Worm (Caenorhabditis elegans): ENCODE results near the gene F41G3.3.

Gene F41G3.3

DNA sequence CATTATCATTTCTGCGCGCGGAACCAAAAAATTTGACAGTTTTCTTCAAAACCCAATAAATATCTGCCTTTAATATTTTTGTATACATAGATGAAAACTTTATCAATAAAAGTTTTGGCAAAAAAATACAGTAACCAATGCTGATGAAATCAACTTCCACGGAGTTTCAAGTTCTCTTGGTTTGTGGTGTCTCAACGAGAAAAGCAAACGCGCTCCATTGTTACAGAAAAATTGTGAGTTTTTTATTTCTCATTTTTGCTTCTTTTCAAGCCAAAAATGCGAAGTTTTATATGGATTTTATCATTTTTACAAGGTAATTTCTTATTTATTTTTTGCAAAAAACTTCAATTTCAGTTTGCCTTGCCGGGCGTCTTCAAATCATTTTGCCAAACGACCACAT lies 21.7 kb upstream of the F41G3.3 start, which contains the start of gene T14B4.3:
Gene T14B4.3 (plus strand): TSS at position 264 of the 400 bp plus-strand sequence.
- TF ChIP-seq unc-62 (GFP tag; optimal IDR thresholded peaks at IDR 0.05) = no peak

DNA sequence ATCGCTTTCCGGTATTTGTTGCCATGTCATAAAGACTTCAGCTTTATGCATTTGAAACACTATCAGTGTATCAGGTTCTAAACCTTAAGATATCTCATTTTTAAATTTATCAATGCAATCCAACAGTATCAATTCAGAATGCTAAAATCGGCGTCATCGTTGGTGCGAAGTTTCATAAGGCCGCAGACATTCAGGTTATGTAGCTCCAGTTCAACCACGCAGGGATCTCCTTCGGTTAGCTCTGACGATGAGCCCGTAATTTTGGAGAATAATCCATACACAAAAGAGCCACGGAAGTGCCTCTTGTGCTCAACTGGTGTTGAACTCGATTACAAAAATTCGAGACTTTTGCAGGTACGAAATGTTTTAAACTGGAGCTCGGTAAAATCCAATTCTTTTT lies 20.3 kb upstream of the F41G3.3 start, which contains the start of gene mrps-18.C:
Gene mrps-18.C (plus strand): TSS at position 138 of the 400 bp plus-strand sequence.
- no peak for TF ChIP-seq unc-62 (GFP tag; optimal IDR thresholded peaks at IDR 0.05)

DNA sequence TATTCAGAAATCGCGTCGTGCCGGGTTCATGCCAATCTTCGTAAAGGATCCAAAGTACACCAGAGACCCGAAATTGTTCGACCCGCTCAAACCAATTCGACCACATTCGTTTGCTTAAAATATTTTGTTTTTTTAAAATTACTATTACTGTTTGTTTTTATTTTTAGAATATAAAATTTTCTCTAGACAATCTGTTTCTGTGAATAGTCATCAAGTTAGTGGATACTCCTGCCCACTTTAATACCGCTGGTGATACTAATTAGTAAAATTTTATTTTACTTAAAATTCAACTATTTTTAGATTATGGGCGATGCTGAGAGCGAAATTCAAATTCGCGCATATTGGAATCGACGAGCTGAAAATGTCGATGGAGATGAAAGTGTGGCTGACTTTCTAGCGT lies 19.7 kb upstream of the F41G3.3 start, which contains the start of gene T14B4.1:
Gene T14B4.1 (plus strand): TSS at position 301 of the 400 bp plus-strand sequence.
- no peak for TF ChIP-seq unc-62 (GFP tag; optimal IDR thresholded peaks at IDR 0.05)

DNA sequence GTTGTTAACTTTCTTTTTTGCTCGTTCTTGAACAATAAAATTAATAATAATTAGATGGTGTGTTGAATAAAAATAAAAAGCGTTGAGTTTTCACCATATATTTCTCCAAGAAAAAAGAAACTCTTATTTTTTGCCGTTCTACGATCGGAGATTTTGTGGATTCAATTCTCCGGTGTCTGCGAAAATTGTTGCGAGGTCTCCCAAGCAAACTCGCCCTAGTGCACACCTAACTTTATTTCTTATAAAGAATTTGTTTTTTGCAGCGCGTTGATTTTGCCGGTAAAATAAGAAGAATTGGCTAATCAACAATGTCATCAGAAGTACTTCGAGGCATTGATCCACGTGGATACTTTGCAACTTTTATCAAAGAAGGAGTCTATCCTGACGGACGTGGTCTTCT lies 14.9 kb upstream of the F41G3.3 start, which contains the start of gene exos-8:
Gene exos-8 (plus strand): TSS at position 264 of the 400 bp plus-strand sequence.
- TF ChIP-seq unc-62 (GFP tag; optimal IDR thresholded peaks at IDR 0.05) = no peak

DNA sequence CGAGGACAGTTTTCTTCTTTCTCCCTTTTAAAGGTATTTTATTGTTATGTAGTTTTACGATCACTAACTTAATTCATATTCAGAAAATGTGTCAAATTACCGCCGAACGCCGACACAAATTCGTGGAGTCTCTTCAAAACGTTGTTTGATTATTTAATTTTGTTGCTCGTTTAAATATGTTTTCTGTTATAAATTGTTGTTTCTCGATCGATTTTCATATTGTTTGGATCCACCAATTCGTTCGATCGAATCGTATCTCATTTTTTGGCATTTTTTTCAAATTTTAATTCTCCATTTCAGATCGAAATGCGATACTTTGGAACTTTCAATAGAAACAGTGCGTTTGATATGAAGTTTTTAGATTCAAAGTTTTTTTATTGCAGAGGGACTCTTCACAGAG lies 13.7 kb upstream of the F41G3.3 start, which contains the start of gene F41G3.6:
Gene F41G3.6 (plus strand): TSS at position 301 of the 400 bp plus-strand sequence.
- no peak for TF ChIP-seq unc-62 (GFP tag; optimal IDR thresholded peaks at IDR 0.05)

DNA sequence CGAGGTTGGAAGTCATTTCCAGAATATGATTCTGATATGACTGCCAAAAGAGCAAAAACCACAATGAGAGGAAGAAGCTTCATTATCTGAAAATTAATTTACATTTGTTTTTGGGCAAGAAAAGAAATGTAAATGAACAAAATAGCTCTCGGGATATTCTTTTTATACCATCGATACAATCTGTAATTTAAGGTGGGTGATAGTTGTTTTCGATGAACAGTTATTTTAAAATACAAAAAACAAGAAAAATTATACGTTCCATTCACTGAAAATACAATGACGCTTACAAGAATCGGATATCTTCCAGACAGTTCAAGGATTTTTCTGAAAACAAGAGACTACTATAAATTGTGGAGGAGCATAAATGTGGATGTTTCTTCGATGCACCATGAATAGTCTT lies 11.7 kb upstream of the F41G3.3 start, which contains the start of gene ins-15:
Gene ins-15 (minus strand): TSS at position 101 of the 400 bp plus-strand sequence.
- TF ChIP-seq unc-62 (GFP tag; optimal IDR thresholded peaks at IDR 0.05) = no peak

DNA sequence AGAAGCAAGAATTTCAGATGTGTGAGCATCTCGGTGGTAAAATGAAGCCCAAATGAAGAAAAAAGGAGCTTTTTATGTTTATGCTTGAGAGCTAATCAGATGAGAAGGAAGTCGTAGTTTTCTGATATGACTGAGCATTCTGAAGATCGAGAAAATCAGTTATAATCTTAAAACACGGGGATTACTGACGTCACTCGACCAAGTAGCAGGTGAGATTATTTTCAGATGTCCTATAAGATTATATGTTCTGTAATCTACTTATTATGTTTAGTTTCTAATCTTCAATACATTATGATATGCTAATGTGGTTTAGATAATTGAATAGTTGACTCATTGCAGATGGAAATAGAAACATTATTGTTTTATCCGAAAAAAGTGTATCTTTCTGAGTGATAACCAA lies 10.5 kb upstream of the F41G3.3 start, which contains the start of gene ins-14:
Gene ins-14 (minus strand): TSS at position 32 of the 400 bp plus-strand sequence.
- no peak for TF ChIP-seq unc-62 (GFP tag; optimal IDR thresholded peaks at IDR 0.05)

DNA sequence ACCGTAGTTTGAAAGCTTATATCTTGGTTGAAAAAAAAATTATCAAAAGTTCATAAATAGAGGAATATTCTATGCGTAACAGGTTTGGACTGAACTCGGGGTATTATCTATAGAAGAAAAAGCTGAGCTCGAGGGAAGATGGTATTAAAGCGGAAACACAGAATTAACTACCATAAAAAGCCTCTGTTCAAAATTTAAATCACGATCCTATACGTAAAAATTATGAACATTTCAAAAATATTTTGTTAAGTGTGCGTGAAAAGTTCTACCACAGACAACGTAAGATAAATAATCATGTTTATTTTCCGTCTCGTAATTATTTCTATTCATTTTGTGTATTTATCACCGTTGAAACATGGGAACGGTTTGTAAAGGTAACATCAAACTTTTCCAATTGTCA lies 9.9 kb upstream of the F41G3.3 start, which contains the start of gene F41G3.5:
Gene F41G3.5 (plus strand): TSS at position 301 of the 400 bp plus-strand sequence.
- no peak for TF ChIP-seq unc-62 (GFP tag; optimal IDR thresholded peaks at IDR 0.05)

DNA sequence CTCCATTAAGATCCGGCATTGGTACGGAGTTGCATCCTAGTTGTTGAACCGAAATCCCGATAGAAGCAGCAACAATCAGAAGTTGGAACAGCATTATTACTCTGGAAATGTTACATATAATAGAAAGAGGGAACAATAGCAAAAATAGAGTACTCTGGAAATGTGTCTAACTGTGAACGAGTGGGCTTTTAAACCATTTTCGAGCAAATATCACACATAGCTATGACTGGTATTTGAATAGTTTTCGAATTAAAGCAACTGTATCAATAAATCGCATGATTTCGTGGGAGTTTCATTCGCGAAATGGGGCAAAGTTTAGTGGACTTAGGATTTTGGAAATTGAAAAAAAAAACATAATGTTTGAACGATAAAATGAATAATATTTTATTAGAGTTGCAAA lies 6.9 kb upstream of the F41G3.3 start, which contains the start of gene F41G3.10:
Gene F41G3.10 (minus strand): TSS at position 101 of the 400 bp plus-strand sequence.
- no peak for TF ChIP-seq unc-62 (GFP tag; optimal IDR thresholded peaks at IDR 0.05)

DNA sequence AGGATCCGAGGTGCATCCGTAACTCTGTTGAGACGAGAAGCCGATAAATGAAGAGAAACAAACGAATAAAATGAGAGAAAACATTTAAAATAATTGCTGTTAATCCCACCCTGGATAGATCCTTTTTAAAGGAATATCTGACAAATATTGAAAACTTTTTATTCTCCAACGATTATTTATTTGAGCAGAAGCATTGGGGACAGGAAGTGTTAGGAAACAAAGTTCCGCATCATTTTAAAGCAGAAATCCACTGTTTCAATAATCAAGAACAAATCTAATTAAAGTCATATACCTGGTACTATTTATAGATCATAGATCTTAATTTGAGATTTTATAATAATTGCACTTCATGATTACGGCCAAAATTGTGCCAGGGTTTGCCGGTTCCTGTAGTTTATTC lies 5.4 kb upstream of the F41G3.3 start, which contains the start of gene F41G3.20:
Gene F41G3.20 (minus strand): TSS at position 101 of the 400 bp plus-strand sequence.
- TF ChIP-seq unc-62 (GFP tag; optimal IDR thresholded peaks at IDR 0.05) = no peak

DNA sequence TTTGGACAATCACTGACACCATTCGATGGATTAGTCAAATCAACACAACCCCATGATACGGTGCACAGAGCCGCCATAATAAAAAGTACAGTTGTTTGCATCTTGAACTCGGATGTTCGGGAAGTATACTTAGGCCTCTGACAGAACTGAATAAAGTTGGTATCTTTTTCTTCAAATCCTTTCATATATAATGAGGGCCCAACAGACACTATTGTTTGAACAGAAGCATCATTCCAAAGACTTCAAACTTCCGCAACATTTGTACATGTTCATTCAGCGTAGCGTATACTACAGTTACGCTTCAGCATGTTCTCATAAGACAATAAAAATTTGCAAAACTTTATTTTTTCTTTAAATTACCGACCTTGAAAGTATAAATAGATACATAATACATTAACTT lies 4.3 kb upstream of the F41G3.3 start, which contains the start of gene F41G3.19:
Gene F41G3.19 (minus strand): TSS at position 101 of the 400 bp plus-strand sequence.
- no peak for TF ChIP-seq unc-62 (GFP tag; optimal IDR thresholded peaks at IDR 0.05)

DNA sequence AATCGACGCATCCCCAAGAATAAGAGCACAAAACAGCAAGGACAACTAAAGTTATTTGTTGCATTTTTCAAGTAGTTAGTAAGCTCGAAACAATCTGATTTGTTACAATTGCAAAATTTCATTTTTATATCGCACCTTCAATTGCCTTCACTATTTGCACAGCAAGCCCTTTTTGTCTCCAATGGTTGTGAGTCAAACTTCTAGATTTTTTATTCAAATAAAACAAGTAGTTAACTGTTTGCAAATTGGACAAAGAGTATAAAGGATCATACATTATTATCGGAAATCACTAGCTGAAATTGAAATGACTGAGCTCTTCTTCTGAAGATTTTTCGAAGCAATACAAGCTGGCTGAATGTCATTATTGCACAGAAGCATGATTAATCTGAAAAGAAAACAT lies 3.5 kb upstream of the F41G3.3 start, which contains the start of gene F41G3.21:
Gene F41G3.21 (minus strand): TSS at position 101 of the 400 bp plus-strand sequence.
- no peak for TF ChIP-seq unc-62 (GFP tag; optimal IDR thresholded peaks at IDR 0.05)

DNA sequence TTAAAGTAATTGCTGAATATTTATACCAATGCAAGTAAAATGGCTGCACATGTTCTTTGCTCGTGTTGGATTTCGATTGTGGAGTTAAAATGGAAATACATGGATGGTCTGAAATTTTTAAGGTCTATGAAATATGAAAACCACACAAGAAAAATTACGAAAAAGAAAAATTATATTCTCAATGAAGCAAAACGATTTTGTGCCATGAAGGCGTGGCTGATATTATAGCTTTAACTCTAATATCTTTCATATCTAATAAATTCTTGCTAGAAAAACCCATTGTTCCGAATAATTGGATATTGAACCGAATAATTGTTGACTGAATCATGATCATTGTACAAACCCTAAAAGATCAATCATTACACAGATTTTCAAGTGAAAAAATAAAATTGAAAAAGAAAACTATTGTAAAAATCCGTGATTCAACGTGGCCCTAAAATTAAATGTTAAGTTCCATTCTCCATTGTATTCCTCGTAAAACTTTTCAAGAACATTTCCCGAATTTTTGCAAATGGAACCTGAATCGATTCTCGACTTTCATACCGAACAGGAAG lies 1.6 kb upstream of the F41G3.3 start, which contains the start of the genes srx-95 and fis-1:
Gene srx-95 (minus strand): TSS at position 101 of the 554 bp plus-strand sequence.
Gene fis-1 (plus strand): TSS at position 504 of the 554 bp plus-strand sequence.
- TF ChIP-seq unc-62 (GFP tag; optimal IDR thresholded peaks at IDR 0.05) = no peak

DNA sequence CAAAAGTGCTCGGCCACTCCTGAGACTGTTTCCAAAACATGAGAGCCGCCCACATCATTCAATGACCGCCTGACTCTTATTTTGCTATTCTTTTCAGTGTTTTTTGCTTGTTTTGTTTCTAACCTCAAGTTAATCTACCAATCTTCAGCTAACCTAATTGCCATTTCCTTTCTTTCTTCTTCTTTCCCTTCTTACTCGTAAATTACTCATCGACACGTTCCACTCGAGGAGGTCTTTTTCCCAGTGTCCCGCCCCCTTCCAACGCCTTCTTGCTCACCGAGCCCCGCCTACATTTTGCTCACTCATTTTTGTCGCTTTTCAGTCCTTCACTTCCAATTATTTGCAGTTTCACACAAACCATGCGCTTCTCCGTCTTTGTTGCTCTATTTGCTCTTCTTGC lies 8.4 kb downstream of the F41G3.3 start, which contains the start of gene nlp-50:
Gene nlp-50 (plus strand): TSS at position 301 of the 400 bp plus-strand sequence.
- no peak for TF ChIP-seq unc-62 (GFP tag; optimal IDR thresholded peaks at IDR 0.05)

DNA sequence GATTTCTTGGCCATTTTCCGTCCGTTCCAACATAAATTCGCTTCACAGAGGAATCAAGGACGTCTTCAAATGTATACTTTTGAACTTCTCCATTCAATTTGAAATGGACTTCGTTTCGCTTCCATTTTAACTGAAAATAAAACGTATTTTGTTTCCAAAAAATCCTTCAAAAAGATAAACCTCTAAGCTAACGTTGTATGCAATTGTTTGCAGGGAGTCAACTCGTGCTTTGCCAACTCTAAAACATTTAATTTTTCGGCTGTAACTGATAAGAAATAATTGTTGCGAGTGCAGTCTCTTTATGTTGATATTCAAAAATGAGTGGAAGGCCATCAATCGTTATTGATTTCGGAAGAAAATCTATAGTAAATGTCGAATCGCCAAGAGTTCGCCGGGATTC lies 11.7 kb downstream of the F41G3.3 start, which contains the start of gene F41G3.18:
Gene F41G3.18 (plus strand): TSS at position 301 of the 400 bp plus-strand sequence.
- TF ChIP-seq unc-62 (GFP tag; optimal IDR thresholded peaks at IDR 0.05) = no peak

DNA sequence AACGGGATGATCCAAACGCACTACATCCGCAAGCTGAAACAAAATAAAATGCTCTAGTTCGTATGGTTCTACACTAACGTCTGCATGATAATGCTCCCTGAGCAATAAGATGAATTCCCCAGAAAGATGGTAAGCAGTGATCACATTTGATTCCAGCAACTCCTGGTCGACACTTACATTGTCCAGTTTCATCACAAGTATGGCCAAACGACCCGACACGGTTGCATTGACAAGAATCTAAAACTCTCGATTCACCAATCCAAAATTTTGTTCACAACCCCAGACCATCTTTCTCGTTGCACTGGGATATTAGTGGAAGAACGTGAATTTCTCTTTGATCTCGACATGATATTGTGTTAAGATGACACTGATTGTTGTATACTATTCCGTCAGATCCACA lies 13.7 kb downstream of the F41G3.3 start:
- TF ChIP-seq unc-62 (GFP tag; optimal IDR thresholded peaks at IDR 0.05) = no peak
